Worm (Caenorhabditis elegans): ENCODE data around the gene W02H5.8.

The W02H5.8 gene

DNA sequence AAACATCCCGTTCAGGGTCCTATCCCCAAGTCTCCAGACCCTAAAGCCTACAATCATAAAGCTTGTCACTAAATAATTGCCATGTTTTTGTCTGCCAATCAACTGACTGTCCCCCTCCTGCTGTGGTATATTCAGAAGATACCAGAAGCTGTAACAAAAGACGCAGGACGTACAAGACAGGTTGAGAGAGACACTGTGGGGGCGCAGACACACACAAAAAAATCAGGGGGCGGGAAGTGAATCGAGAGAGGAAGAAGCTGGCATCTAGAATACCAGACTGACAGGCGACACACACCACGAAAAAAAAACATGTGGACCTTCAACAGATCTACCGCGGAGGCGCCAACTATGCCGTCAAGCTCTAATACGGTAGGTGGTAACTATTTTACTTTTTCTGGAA is 18.7 kb upstream of the W02H5.8 start, which contains the start of gene kel-8:
Gene kel-8 (plus strand): TSS at position 301 of the 400 bp plus-strand sequence.
- TF ChIP-seq fos-1 (tag; optimal IDR thresholded peaks at IDR 0.05): no peak
- peak; percentile 53 for TF ChIP-seq nfya-1 (tag; optimal IDR thresholded peaks at IDR 0.05; ENCODE audit: insufficient read depth)
- TF ChIP-seq ceh-82 (tag; optimal IDR thresholded peaks at IDR 0.05): no peak
- no peak for TF ChIP-seq fkh-2 (tag; optimal IDR thresholded peaks at IDR 0.05)
- TF ChIP-seq egl-5 (tag; optimal IDR thresholded peaks at IDR 0.05): no peak
- TF ChIP-seq nhr-25 (tag; optimal IDR thresholded peaks at IDR 0.05): peak; percentile 41
- no peak for TF ChIP-seq ztf-4 (tag; optimal IDR thresholded peaks at IDR 0.05)
- no peak for TF ChIP-seq ama-1 (optimal IDR thresholded peaks at IDR 0.05)
- no peak for TF ChIP-seq aly-2 (tag; optimal IDR thresholded peaks at IDR 0.05)

DNA sequence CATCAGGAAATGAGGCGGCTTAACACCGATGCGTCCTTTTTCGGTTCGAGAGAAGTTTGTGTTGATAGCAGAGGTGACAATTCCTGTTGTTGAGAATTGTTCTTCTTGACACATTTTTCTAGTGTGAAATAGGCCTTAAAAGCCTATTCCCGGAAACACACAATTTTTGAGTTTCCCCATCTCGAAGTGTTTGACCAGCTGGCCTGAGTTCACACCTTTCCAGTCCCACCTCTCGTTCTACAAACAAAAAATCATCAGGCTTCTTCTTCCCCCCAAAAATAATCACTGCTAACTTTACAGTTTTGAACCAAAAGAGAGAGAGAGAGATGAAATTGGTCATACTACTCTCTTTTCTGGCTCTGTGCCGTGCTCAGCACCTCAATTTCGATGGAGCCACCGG is 14.1 kb upstream of the W02H5.8 start, which contains the start of gene W02G9.4:
Gene W02G9.4 (plus strand): TSS at position 301 of the 400 bp plus-strand sequence.
- TF ChIP-seq egl-5 (tag; optimal IDR thresholded peaks at IDR 0.05) (no peak), jun-1 (tag; optimal IDR thresholded peaks at IDR 0.05) (no peak), nfya-1 (tag; optimal IDR thresholded peaks at IDR 0.05; ENCODE audit: insufficient read depth) (no peak), ceh-28 (tag; optimal IDR thresholded peaks at IDR 0.05) (no peak), fkh-10 (GFP tag; optimal IDR thresholded peaks at IDR 0.05) (no peak), skn-1 (tag; optimal IDR thresholded peaks at IDR 0.05) (no peak), nhr-11 (tag; optimal IDR thresholded peaks at IDR 0.05) (no peak), nhr-43 (tag; optimal IDR thresholded peaks at IDR 0.05; ENCODE audit: poor library complexity, severe bottlenecking) (no peak)

DNA sequence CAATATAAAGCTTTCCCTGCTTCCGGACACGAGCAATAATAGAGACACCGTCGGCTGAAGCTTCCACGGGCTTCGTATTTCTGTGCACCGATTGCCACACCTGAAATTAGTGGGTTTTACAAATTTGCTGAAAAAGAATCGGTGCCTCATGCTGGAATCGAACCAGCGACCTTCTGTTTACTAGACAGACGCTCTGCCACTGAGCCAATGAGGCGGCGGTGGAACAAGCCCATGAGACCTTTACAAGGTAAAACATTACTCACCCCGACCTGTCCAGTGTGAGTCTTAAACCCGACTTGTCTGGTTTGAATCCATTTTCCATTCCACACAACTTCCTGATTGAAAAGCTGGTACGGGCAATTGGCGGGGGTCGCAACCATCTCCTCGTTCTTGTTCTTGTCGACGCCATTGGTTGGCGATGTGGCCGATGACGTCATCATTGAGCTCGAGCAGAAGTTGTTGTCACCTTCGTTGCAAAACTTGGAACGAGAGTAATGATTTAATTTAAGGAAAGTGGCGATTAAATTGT is 12.1 kb upstream of the W02H5.8 start, which contains the start of gene ndx-2:
Gene ndx-2 (minus strand): TSS at position 479 of the 529 bp plus-strand sequence.
- TF ChIP-seq egl-5 (tag; optimal IDR thresholded peaks at IDR 0.05) (no peak), nfya-1 (tag; optimal IDR thresholded peaks at IDR 0.05; ENCODE audit: insufficient read depth) (no peak), lsy-12 (tag; optimal IDR thresholded peaks at IDR 0.05) (peak; percentile 14), nhr-12 (tag; optimal IDR thresholded peaks at IDR 0.05) (no peak)

DNA sequence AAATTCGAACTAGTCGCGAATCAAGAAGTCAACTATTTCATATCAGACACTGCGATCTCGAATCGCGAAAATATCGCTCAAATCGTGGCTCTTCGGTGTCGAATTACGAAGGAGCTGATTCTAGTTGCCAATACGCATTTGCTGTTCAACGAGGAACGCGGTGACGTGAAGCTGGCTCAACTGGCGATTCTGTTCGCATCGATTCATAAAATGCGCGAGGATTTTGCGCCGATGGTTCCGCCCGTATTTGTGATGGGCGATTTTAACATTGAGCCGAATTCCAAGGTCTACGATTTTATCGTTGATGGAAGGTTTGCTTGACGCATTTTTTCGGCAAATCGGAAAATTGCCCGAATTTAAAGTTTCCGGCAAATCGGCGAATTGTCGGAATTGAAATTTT is 8.0 kb upstream of the W02H5.8 start:
- TF ChIP-seq egl-5 (tag; optimal IDR thresholded peaks at IDR 0.05): no peak
- no peak for TF ChIP-seq lin-39 (tag; optimal IDR thresholded peaks at IDR 0.05)
- TF ChIP-seq daf-12 (tag; optimal IDR thresholded peaks at IDR 0.05): no peak
- TF ChIP-seq elt-3 (tag; optimal IDR thresholded peaks at IDR 0.05): no peak
- TF ChIP-seq mml-1 (tag; optimal IDR thresholded peaks at IDR 0.05): no peak
- TF ChIP-seq pqm-1 (tag; optimal IDR thresholded peaks at IDR 0.05): no peak
- TF ChIP-seq sea-2 (GFP tag; optimal IDR thresholded peaks at IDR 0.05): no peak
- TF ChIP-seq unc-62 (GFP tag; optimal IDR thresholded peaks at IDR 0.05): no peak
- TF ChIP-seq skn-1 (tag; optimal IDR thresholded peaks at IDR 0.05): no peak
- TF ChIP-seq nhr-43 (tag; optimal IDR thresholded peaks at IDR 0.05; ENCODE audit: poor library complexity, severe bottlenecking): no peak
- TF ChIP-seq hmg-11 (tag; optimal IDR thresholded peaks at IDR 0.05): no peak
- TF ChIP-seq mdl-1 (tag; optimal IDR thresholded peaks at IDR 0.05): no peak

DNA sequence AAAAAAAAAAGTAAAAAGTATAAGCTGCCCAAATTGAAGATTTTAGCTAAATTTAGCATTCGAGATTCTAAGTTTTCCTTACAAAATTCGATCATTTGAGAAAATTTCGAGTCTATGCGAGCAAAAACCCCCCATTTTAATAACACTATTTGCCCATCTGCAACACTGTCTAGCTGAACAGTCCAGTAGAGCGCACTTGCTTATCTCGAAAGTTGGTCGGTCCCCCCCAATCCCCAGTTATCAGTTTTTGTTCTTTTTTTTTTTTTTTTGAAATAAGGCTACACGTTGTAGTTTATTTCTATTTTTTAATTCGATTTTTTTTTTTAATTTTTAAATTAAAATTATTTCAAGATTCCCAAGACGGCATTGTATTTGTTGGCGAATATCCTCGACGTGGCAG is 5.2 kb upstream of the W02H5.8 start:
- TF ChIP-seq hmg-11 (tag; optimal IDR thresholded peaks at IDR 0.05) (no peak), lsy-12 (tag; optimal IDR thresholded peaks at IDR 0.05) (no peak), nhr-67 (tag; optimal IDR thresholded peaks at IDR 0.05) (no peak), lin-15B (tag; optimal IDR thresholded peaks at IDR 0.05) (peak; percentile 7), tbx-2 (tag; optimal IDR thresholded peaks at IDR 0.05) (no peak), egl-27 (tag; optimal IDR thresholded peaks at IDR 0.05) (no peak), nhr-11 (tag; optimal IDR thresholded peaks at IDR 0.05) (no peak), lin-39 (tag; optimal IDR thresholded peaks at IDR 0.05) (no peak), nfya-1 (tag; optimal IDR thresholded peaks at IDR 0.05; ENCODE audit: insufficient read depth) (peak; percentile 26), sea-2 (GFP tag; optimal IDR thresholded peaks at IDR 0.05) (no peak), ZK546.5 (tag; optimal IDR thresholded peaks at IDR 0.05) (no peak), fkh-10 (GFP tag; optimal IDR thresholded peaks at IDR 0.05) (no peak), snpc-4 (tag; optimal IDR thresholded peaks at IDR 0.05) (no peak), nhr-43 (tag; optimal IDR thresholded peaks at IDR 0.05; ENCODE audit: poor library complexity, severe bottlenecking) (no peak), ztf-11 (tag; optimal IDR thresholded peaks at IDR 0.05) (no peak), pha-4 (tag; optimal IDR thresholded peaks at IDR 0.05) (peak; percentile 39), fkh-2 (tag; optimal IDR thresholded peaks at IDR 0.05) (no peak), pqm-1 (tag; optimal IDR thresholded peaks at IDR 0.05) (peak; percentile 9), elt-2 (tag; optimal IDR thresholded peaks at IDR 0.05) (peak; percentile 50)

All from whole organism, L3 larva.